Fruit fly (Drosophila melanogaster): ENCODE measurements around the gene Upf1.
A peak's percentile ranks its signal among the peaks of the same experiment; 100 is the strongest.

Upf1 gene

DNA sequence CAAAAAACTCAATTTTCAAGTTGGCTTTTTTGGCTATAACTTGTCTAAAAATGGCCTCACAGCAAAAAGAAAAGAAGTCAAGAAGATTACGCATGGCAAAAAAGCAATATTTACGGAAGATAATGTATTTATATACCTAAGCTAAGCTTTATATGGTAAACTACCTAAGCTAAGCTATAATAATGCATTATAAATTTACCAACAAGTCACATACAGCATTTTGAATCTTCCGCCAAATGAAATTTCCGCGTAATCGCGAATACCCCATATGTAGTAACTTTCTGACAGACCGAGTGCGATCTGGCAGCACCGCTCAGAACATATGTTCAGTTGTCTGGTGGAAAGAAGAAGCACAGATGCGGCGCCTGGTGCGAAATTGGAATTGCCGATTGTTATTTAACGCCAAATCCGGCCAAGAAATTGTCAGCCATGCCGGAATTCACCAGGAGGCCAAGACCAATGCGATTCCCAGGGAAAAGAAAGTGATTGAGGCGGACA is 13.4 kb downstream of the Upf1 start, which contains the start of gene sicily:
TSS of gene sicily (plus strand) at position 51 of the 498 bp plus-strand sequence.
- TF ChIP-seq CG7045 (GFP tag; optimal IDR thresholded peaks at IDR 0.05) (no peak), Clk (GFP tag; optimal IDR thresholded peaks at IDR 0.05) (no peak), bab1 (GFP tag; optimal IDR thresholded peaks at IDR 0.05) (peak; percentile 71), CG14711 (tag; optimal IDR thresholded peaks at IDR 0.05) (no peak), toe (GFP tag; optimal IDR thresholded peaks at IDR 0.05) (no peak), CG12768 (GFP tag; optimal IDR thresholded peaks at IDR 0.05) (no peak), Hr96 (GFP tag; optimal IDR thresholded peaks at IDR 0.05) (no peak), CG7101 (tag; optimal IDR thresholded peaks at IDR 0.05) (no peak), CG11617 (GFP tag; optimal IDR thresholded peaks at IDR 0.05) (no peak)

DNA sequence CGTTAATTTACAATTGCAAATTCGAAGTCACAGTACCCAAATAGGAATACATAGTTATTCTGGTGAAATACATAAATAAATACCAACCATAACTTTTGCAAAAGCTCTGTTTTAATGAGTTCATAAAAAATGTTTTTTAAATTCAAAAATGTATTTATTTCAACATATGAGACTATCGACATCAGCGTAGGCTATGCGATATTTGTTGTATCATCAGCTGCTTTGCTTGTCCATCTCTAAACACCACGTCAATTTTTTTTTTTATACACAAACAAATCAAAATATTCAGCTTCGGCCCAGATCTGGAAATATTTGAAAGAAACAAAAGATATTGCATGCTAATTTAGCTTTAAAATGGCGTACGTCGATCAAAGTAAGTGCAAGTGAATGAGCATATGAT is 17.0 kb downstream of the Upf1 start, which contains the start of gene CG1840:
TSS of gene CG1840 (plus strand) at position 211 of the 400 bp plus-strand sequence.
- TF ChIP-seq kay (GFP tag; ENCODE audit: borderline replicate concordance) (no peak), Mnt (GFP tag; optimal IDR thresholded peaks at IDR 0.05) (peak; percentile 21), CG1620 (GFP tag; optimal IDR thresholded peaks at IDR 0.05) (no peak), CG11617 (GFP tag; optimal IDR thresholded peaks at IDR 0.05) (no peak), cic (GFP tag; optimal IDR thresholded peaks at IDR 0.05) (no peak), bab1 (GFP tag; optimal IDR thresholded peaks at IDR 0.05) (peak; percentile 48), pad (GFP tag; optimal IDR thresholded peaks at IDR 0.05) (no peak), CG14711 (tag; optimal IDR thresholded peaks at IDR 0.05) (peak; percentile 39), Crg-1 (GFP tag; optimal IDR thresholded peaks at IDR 0.05) (peak; percentile 5), Clk (GFP tag; optimal IDR thresholded peaks at IDR 0.05) (no peak), toe (GFP tag; optimal IDR thresholded peaks at IDR 0.05) (no peak), CG7101 (tag; optimal IDR thresholded peaks at IDR 0.05) (peak; percentile 40), Hr96 (GFP tag; optimal IDR thresholded peaks at IDR 0.05) (no peak), cnc (optimal IDR thresholded peaks at IDR 0.05) (peak in 1 of 2 experiments; percentile 39), CG33017 (tag; optimal IDR thresholded peaks at IDR 0.05) (no peak), CG7045 (GFP tag; optimal IDR thresholded peaks at IDR 0.05) (no peak), CG5204 (GFP tag; optimal IDR thresholded peaks at IDR 0.05) (no peak), tj (GFP tag; optimal IDR thresholded peaks at IDR 0.05) (no peak), ovo (GFP tag; optimal IDR thresholded peaks at IDR 0.05) (no peak), CG12768 (GFP tag; optimal IDR thresholded peaks at IDR 0.05) (no peak)

DNA sequence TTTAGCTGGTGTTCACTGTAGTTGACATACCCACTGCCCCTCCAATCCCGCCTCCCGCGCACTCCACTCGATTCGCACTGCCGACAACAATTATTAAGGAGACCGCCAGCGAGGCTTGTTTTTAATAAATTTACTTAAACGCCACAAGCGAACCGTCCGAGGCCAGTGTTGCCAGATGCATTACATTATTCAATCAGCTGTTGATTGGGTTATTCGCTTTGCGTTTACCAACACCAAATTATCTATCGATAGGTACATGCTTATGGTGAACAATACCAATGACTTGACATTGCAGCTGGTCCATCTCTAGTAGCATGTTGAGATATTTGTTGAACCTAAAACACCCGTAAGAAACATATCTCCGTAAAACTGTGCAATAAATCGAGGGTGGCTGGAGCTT is 18.2 kb downstream of the Upf1 start, which contains the start of the genes CG10353 and SelG:
TSS of gene CG10353 (minus strand) at position 187 of the 400 bp plus-strand sequence.
TSS of gene SelG (plus strand) at position 309 of the 400 bp plus-strand sequence.
- TF ChIP-seq Clk (GFP tag; optimal IDR thresholded peaks at IDR 0.05) (no peak), CG7045 (GFP tag; optimal IDR thresholded peaks at IDR 0.05) (no peak), Hr96 (GFP tag; optimal IDR thresholded peaks at IDR 0.05) (no peak), pad (GFP tag; optimal IDR thresholded peaks at IDR 0.05) (peak; percentile 61), bab1 (GFP tag; optimal IDR thresholded peaks at IDR 0.05) (peak; percentile 77), CG11617 (GFP tag; optimal IDR thresholded peaks at IDR 0.05) (peak; percentile 41), CG12768 (GFP tag; optimal IDR thresholded peaks at IDR 0.05) (peak; percentile 7), CG7101 (tag; optimal IDR thresholded peaks at IDR 0.05) (peak; percentile 77), Mnt (GFP tag; optimal IDR thresholded peaks at IDR 0.05) (peak; percentile 75), CG33017 (tag; optimal IDR thresholded peaks at IDR 0.05) (no peak), cnc (optimal IDR thresholded peaks at IDR 0.05) (peak; percentile 31 to 84), CG14711 (tag; optimal IDR thresholded peaks at IDR 0.05) (peak; percentile 55), CG5204 (GFP tag; optimal IDR thresholded peaks at IDR 0.05) (no peak), cic (GFP tag; optimal IDR thresholded peaks at IDR 0.05) (no peak), kay (GFP tag; ENCODE audit: borderline replicate concordance) (no peak), toe (GFP tag; optimal IDR thresholded peaks at IDR 0.05) (peak; percentile 36), tj (GFP tag; optimal IDR thresholded peaks at IDR 0.05) (peak; percentile 39), ovo (GFP tag; optimal IDR thresholded peaks at IDR 0.05) (no peak), Crg-1 (GFP tag; optimal IDR thresholded peaks at IDR 0.05) (peak; percentile 61), CG1620 (GFP tag; optimal IDR thresholded peaks at IDR 0.05) (peak; percentile 78)

DNA sequence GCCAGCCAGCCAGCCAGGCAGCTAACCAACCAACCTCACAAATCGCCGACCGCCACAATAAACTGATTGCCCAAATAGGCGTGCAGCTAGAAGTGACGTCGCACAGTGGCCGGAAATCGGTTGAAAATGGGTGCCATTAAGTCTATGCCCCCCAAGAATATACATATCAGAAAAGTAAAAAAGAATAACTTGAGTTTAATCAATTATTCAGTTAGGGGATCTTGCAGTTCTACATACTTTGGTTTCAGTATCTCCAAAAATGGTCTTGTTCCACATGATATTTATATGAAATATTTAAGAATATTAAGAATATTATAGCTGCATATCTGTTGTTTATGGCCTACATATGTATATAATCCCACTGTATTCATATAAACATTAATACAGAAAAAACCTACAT is 19.8 kb downstream of the Upf1 start:
- no peak for TF ChIP-seq Crg-1 (GFP tag; optimal IDR thresholded peaks at IDR 0.05)

DNA sequence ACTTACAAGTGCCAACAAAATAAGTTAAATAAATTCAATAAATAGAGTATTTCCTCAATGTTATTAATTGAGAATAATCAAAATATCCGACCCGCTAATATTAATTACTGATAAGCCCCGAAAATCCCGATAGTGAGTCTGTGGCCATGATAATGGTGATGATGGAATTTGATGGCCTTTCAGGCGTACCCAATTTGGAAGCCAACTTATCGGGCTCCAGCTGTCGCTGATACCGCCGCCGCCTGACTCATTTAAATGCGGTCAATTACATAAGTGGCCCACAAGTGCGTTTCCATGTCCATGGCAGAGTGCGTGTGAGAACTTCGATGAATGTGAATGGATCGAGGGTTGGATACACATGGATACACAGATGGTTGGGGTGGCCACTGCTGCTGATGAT is 21.0 kb downstream of the Upf1 start:
- TF ChIP-seq CG7101 (tag; optimal IDR thresholded peaks at IDR 0.05), result no peak
- no peak for TF ChIP-seq Crg-1 (GFP tag; optimal IDR thresholded peaks at IDR 0.05)
- TF ChIP-seq cnc (optimal IDR thresholded peaks at IDR 0.05), result no peak
- TF ChIP-seq Mnt (GFP tag; optimal IDR thresholded peaks at IDR 0.05), result no peak
- no peak for TF ChIP-seq toe (GFP tag; optimal IDR thresholded peaks at IDR 0.05)
- TF ChIP-seq CG33017 (tag; optimal IDR thresholded peaks at IDR 0.05), result no peak
- no peak for TF ChIP-seq Hr96 (GFP tag; optimal IDR thresholded peaks at IDR 0.05)
- TF ChIP-seq pad (GFP tag; optimal IDR thresholded peaks at IDR 0.05), result no peak
- TF ChIP-seq CG14711 (tag; optimal IDR thresholded peaks at IDR 0.05), result no peak
- no peak for TF ChIP-seq tj (GFP tag; optimal IDR thresholded peaks at IDR 0.05)
- no peak for TF ChIP-seq CG7045 (GFP tag; optimal IDR thresholded peaks at IDR 0.05)
- TF ChIP-seq Clk (GFP tag; optimal IDR thresholded peaks at IDR 0.05), result no peak
- TF ChIP-seq ovo (GFP tag; optimal IDR thresholded peaks at IDR 0.05), result no peak

DNA sequence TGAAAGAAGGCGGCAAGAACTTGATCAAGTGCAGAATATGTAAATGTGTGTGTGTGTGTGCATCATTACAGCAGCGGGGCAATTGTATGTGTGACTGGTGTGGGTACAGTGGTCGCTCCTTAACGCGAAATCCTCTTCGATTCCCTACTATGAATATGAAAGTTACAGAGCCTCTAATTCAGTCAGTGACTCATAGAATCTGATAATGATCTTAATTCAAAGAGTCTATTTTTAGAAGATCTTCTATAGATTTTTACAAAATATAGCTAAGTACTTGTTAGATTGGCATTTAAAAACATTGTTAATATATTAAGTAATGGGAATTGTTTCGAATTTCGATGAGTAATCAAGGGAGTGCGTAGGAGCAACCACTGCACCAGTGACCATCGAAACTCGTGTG is 22.7 kb downstream of the Upf1 start:
- TF ChIP-seq CG7101 (tag; optimal IDR thresholded peaks at IDR 0.05), result no peak
- TF ChIP-seq Mnt (GFP tag; optimal IDR thresholded peaks at IDR 0.05), result no peak
- no peak for TF ChIP-seq Crg-1 (GFP tag; optimal IDR thresholded peaks at IDR 0.05)
- TF ChIP-seq CG14711 (tag; optimal IDR thresholded peaks at IDR 0.05), result no peak
- TF ChIP-seq bab1 (GFP tag; optimal IDR thresholded peaks at IDR 0.05), result no peak
- no peak for TF ChIP-seq CG1620 (GFP tag; optimal IDR thresholded peaks at IDR 0.05)
- TF ChIP-seq pad (GFP tag; optimal IDR thresholded peaks at IDR 0.05), result no peak
- no peak for TF ChIP-seq kay (GFP tag; ENCODE audit: borderline replicate concordance)
- no peak for TF ChIP-seq Hr96 (GFP tag; optimal IDR thresholded peaks at IDR 0.05)
- no peak for TF ChIP-seq Clk (GFP tag; optimal IDR thresholded peaks at IDR 0.05)
- TF ChIP-seq CG5204 (GFP tag; optimal IDR thresholded peaks at IDR 0.05), result no peak
- no peak for TF ChIP-seq toe (GFP tag; optimal IDR thresholded peaks at IDR 0.05)
- TF ChIP-seq cnc (optimal IDR thresholded peaks at IDR 0.05), result no peak
